Worm (Caenorhabditis elegans): Measurements from ENCODE around the gene brap-2.

Gene brap-2

ce11 chrII:5408924-5409323 is 15.9 kb upstream of the brap-2 start, which contains the start of the genes EEED8.12 and EEED8.4:
TSS of gene EEED8.12 (minus strand) at chrII:5409024.
TSS of gene EEED8.4 (plus strand) at chrII:5409319.
- TF ChIP-seq peb-1 (tag; optimal IDR thresholded peaks at IDR 0.05) = no peak
- no peak for TF ChIP-seq crh-2 (tag; optimal IDR thresholded peaks at IDR 0.05)
- no peak for TF ChIP-seq nhr-21 (tag; optimal IDR thresholded peaks at IDR 0.05)
- no peak for TF ChIP-seq ztf-4 (tag; optimal IDR thresholded peaks at IDR 0.05)
- TF ChIP-seq ceh-82 (tag; optimal IDR thresholded peaks at IDR 0.05) = no peak
- no peak for TF ChIP-seq sma-9 (GFP tag; optimal IDR thresholded peaks at IDR 0.05)
- no peak for TF ChIP-seq sma-9 (tag; optimal IDR thresholded peaks at IDR 0.05)
- no peak for TF ChIP-seq skn-1 (tag; optimal IDR thresholded peaks at IDR 0.05)
- no peak for TF ChIP-seq F13H6.1 (tag; optimal IDR thresholded peaks at IDR 0.05)
- TF ChIP-seq nhr-10 (tag; optimal IDR thresholded peaks at IDR 0.05) = no peak
- TF ChIP-seq snpc-4 (tag; optimal IDR thresholded peaks at IDR 0.05) = no peak
- no peak for TF ChIP-seq nhr-129 (tag; optimal IDR thresholded peaks at IDR 0.05)
- no peak for TF ChIP-seq unc-39 (tag; optimal IDR thresholded peaks at IDR 0.05)
- TF ChIP-seq unc-62 (GFP tag; optimal IDR thresholded peaks at IDR 0.05) = no peak

DNA sequence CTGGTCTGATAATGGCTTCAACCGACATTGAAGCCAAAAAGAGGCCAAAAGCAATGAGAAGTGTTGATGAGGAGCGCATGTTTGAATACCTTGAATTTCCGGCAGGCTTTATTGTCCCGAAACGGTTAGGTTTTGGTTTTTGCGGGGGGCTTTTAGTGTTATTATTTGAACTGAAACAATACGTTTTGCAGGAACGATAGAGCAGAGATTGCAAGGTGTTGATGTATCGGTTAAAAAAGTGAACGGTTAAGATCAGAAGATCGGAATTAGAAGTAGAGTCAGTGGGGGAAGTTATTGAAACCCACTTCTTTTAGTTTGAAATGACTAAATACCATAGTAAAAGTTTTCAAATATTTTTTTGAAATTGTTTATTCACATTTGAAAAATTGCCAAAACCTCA is 14.6 kb upstream of the brap-2 start, which contains the start of gene clec-141:
Gene clec-141 (minus strand): TSS at position 101 of the 400 bp plus-strand sequence.
- TF ChIP-seq sma-9 (GFP tag; optimal IDR thresholded peaks at IDR 0.05) (no peak), sma-9 (tag; optimal IDR thresholded peaks at IDR 0.05) (no peak), nhr-12 (tag; optimal IDR thresholded peaks at IDR 0.05) (no peak), unc-62 (GFP tag; optimal IDR thresholded peaks at IDR 0.05) (no peak), ceh-82 (tag; optimal IDR thresholded peaks at IDR 0.05) (no peak), Y55F3AM.14 (GFP tag; optimal IDR thresholded peaks at IDR 0.05) (no peak), crh-2 (tag; optimal IDR thresholded peaks at IDR 0.05) (no peak)

- TF ChIP-seq C34F6.9 (tag; optimal IDR thresholded peaks at IDR 0.05) = peak; percentile 8
- TF ChIP-seq lsy-2 (tag; optimal IDR thresholded peaks at IDR 0.05) = no peak
- peak; percentile 45 for TF ChIP-seq unc-55 (GFP tag; optimal IDR thresholded peaks at IDR 0.05)
- TF ChIP-seq alr-1 (tag; optimal IDR thresholded peaks at IDR 0.05) = no peak
- no peak for TF ChIP-seq fos-1 (tag; optimal IDR thresholded peaks at IDR 0.05)
- TF ChIP-seq ztf-11 (tag; optimal IDR thresholded peaks at IDR 0.05) = no peak
- no peak for TF ChIP-seq R02D3.7 (tag; optimal IDR thresholded peaks at IDR 0.05)
- peak; percentile 57 for TF ChIP-seq gmeb-1 (tag; optimal IDR thresholded peaks at IDR 0.05)
- peak; percentile 12 for TF ChIP-seq sem-4 (tag; optimal IDR thresholded peaks at IDR 0.05)
Measured at ce11 chrII:5399201-5399600, 6.2 kb upstream of the brap-2 start, which contains the start of gene mog-5. TSS of gene mog-5 (plus strand) at chrII:5399538.

DNA sequence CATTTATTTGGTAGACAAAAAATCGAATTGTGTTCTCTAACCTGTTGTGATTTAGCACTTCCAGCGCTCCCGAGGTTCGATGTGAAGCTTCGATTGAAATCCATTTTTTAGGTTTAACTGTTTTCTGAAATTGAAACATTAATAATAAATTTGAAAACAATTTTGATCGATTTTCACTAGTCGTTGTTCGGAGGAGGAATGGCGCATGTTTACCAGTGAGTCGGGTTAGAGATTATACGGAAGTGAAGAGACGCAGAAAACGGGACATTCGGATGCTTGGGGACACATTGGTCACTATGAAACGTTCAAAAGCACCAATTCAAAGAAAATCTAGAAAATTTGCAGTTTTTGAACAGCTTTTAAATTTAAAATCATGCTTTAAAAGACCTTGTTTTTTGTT is 5.8 kb upstream of the brap-2 start, which contains the start of gene fbxl-3:
Gene fbxl-3 (minus strand): TSS at position 124 of the 400 bp plus-strand sequence.
- TF ChIP-seq ceh-16 (tag; optimal IDR thresholded peaks at IDR 0.05) (no peak), mdl-1 (tag; optimal IDR thresholded peaks at IDR 0.05) (no peak), sem-4 (tag; optimal IDR thresholded peaks at IDR 0.05) (no peak), aly-2 (tag; optimal IDR thresholded peaks at IDR 0.05) (no peak), C34F6.9 (tag; optimal IDR thresholded peaks at IDR 0.05) (no peak), nhr-21 (tag; optimal IDR thresholded peaks at IDR 0.05) (no peak), egl-27 (tag; optimal IDR thresholded peaks at IDR 0.05) (no peak), dmd-4 (tag; optimal IDR thresholded peaks at IDR 0.05) (no peak), lin-13 (GFP tag; optimal IDR thresholded peaks at IDR 0.05) (no peak), nhr-25 (tag; optimal IDR thresholded peaks at IDR 0.05) (no peak)

- TF ChIP-seq snpc-4 (tag; optimal IDR thresholded peaks at IDR 0.05) (no peak), nhr-21 (tag; optimal IDR thresholded peaks at IDR 0.05) (no peak), unc-39 (tag; optimal IDR thresholded peaks at IDR 0.05) (no peak), gmeb-1 (tag; optimal IDR thresholded peaks at IDR 0.05) (no peak), nhr-23 (tag; optimal IDR thresholded peaks at IDR 0.05) (no peak)
Measured at ce11 chrII:5395594-5395993, 2.6 kb upstream of the brap-2 start, which contains the start of gene pink-1. TSS of gene pink-1 (minus strand) at chrII:5395694.

DNA sequence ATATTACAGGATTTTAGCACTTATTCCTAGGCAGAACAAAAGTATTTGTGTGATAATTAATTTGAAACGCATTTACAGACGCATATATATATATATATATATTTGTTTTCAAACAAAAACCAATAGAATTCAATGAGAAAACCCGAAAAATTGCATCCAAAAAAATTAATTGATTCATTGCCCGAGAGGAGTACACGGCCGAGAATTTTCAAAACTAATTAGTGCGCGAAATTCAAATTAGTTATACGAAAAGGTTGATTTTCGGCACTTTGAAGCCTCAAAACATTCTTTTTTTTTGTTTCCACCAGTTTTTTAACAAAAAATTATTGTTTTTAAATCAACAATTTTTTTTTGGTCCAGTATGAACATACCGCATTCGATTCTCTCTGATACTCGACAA is 1.5 kb downstream of the brap-2 start:
- no peak for TF ChIP-seq ceh-82 (tag; optimal IDR thresholded peaks at IDR 0.05)
- no peak for TF ChIP-seq ztf-4 (tag; optimal IDR thresholded peaks at IDR 0.05)
- no peak for TF ChIP-seq lsy-2 (tag; optimal IDR thresholded peaks at IDR 0.05)
- no peak for TF ChIP-seq nhr-129 (tag; optimal IDR thresholded peaks at IDR 0.05)
- no peak for TF ChIP-seq aly-2 (tag; optimal IDR thresholded peaks at IDR 0.05)
- no peak for TF ChIP-seq skn-1 (tag; optimal IDR thresholded peaks at IDR 0.05)
- no peak for TF ChIP-seq crh-2 (tag; optimal IDR thresholded peaks at IDR 0.05)
- no peak for TF ChIP-seq ztf-11 (tag; optimal IDR thresholded peaks at IDR 0.05)
- TF ChIP-seq unc-62 (GFP tag; optimal IDR thresholded peaks at IDR 0.05) = no peak
- no peak for TF ChIP-seq nhr-21 (tag; optimal IDR thresholded peaks at IDR 0.05)
- TF ChIP-seq egl-27 (tag; optimal IDR thresholded peaks at IDR 0.05) = no peak
- TF ChIP-seq ceh-16 (tag; optimal IDR thresholded peaks at IDR 0.05) = no peak
- TF ChIP-seq blmp-1 (tag; optimal IDR thresholded peaks at IDR 0.05; ENCODE audit: insufficient read depth) = no peak
- TF ChIP-seq lin-11 (tag; optimal IDR thresholded peaks at IDR 0.05) = no peak
- TF ChIP-seq sma-9 (GFP tag; optimal IDR thresholded peaks at IDR 0.05) = no peak
- no peak for TF ChIP-seq sma-9 (tag; optimal IDR thresholded peaks at IDR 0.05)
- no peak for TF ChIP-seq gmeb-1 (tag; optimal IDR thresholded peaks at IDR 0.05)
- TF ChIP-seq ama-1 (optimal IDR thresholded peaks at IDR 0.05) = no peak

Measured in whole organism, L2 larva.